Worm (Caenorhabditis elegans): ENCODE measurements around the gene C32A9.1.
A peak's percentile ranks its signal among the peaks of the same experiment; 100 is the strongest.

C32A9.1 gene

DNA sequence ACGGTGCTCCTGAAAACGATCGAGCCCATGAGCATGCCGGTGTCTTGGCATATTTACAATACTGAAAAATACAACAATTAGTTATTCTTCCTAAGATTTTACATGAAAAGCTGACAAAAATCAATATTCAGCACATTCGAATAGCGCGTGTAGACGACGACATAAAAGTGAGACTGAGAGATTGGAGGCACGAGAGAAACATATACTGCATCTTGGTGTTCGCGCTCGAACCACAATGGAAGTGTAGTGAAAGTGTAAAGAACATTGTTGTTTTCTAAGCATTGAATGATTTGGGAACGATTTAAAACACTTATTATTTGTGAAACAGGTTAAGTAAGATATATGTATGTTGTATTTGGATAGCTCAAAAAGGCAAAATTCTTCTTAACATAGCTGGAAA, 44.5 kb downstream of the C32A9.1 start, which contains the start of gene F44A6.4:
Gene F44A6.4 (minus strand): TSS at position 67 of the 400 bp plus-strand sequence.
- TF ChIP-seq T22C8.4 (GFP tag; IDR thresholded peaks at IDR 0.05) (0 out of 2 replicates have a peak, but pooled peaks have one; percentile 37), ztf-29 (GFP tag; IDR thresholded peaks at IDR 0.05) (no peak)

DNA sequence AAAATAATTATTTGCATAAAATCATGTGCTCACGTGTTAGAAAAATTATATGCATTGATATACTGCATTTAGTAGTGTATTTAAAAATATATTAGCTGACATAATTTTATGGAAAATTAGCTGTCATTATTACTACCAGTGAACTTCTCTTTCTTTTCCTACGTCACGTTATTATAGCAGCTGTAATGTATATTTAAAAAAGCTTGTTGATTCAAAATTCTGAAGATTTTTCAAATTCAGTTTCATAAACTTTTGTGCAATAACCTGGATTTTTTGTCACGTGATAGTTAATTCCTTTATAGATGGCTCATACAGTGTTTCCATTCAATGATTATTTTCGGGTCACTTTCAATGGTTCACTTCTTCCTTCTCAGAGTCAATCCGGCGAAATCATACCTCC, 47.5 kb downstream of the C32A9.1 start, which contains the start of gene F44A6.3:
Gene F44A6.3 (plus strand): TSS at position 301 of the 400 bp plus-strand sequence.
- no peak for TF ChIP-seq T22C8.4 (GFP tag; IDR thresholded peaks at IDR 0.05)
- no peak for TF ChIP-seq ztf-23 (GFP tag; IDR thresholded peaks at IDR 0.05)
- no peak for TF ChIP-seq flt-1 (GFP tag; IDR thresholded peaks at IDR 0.05)
- no peak for TF ChIP-seq tab-1 (GFP tag; IDR thresholded peaks at IDR 0.05)
- no peak for TF ChIP-seq med-1 (GFP tag; optimal IDR thresholded peaks at IDR 0.05; ENCODE audit: insufficient read depth)
- no peak for TF ChIP-seq ref-1 (GFP tag; conservative IDR thresholded peaks at IDR 0.05)
- no peak for TF ChIP-seq ztf-29 (GFP tag; IDR thresholded peaks at IDR 0.05)
- no peak for TF ChIP-seq cog-1 (tag; optimal IDR thresholded peaks at IDR 0.05)

DNA sequence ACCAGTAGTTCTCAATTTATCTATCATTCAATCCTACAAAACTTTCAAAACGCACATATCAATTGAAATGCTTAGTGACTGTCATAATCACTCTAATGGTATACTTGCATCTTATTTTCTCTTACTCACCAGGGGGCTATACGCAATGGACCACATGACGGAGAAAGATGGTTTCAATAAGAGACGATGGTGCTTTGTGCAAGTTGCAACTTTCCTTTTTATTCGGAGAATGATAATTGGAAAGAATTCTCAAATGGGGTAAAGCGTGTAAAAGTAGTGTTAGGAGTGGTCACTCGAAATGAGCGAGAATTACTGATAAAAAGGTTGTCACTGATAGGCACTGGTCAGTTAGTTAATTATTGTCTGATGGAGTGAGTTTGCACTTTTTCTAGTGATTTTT, 51.5 kb downstream of the C32A9.1 start:
- no peak for TF ChIP-seq ztf-23 (GFP tag; IDR thresholded peaks at IDR 0.05)
- no peak for TF ChIP-seq med-1 (GFP tag; optimal IDR thresholded peaks at IDR 0.05; ENCODE audit: insufficient read depth)
- TF ChIP-seq tab-1 (GFP tag; IDR thresholded peaks at IDR 0.05), result no peak
- no peak for TF ChIP-seq ref-1 (GFP tag; conservative IDR thresholded peaks at IDR 0.05)
